Fruit fly (Drosophila melanogaster) whole organism, embryonic: Measurements from ENCODE around the gene miple2.

ENCODE experiments used
- CG10147 ChIP-seq: fragments of 200-800 bp; sonication (Bioruptor generic); optimal IDR thresholded peaks from 2 replicates; lab custom pipeline; 2019; ENCODE audit warnings: missing biosample characterization, mild to moderate bottlenecking, missing genetic modification characterization, moderate library complexity
- CG12659 ChIP-seq: fragments of 200-800 bp; sonication (Bioruptor generic); optimal IDR thresholded peaks from 3 replicates; lab custom pipeline; 2017; ENCODE audit warnings: mild to moderate bottlenecking, missing biosample characterization, missing genetic modification reagents, missing genetic modification characterization
- CG15073 ChIP-seq: fragments of 200-800 bp; sonication (Bioruptor generic); optimal IDR thresholded peaks from 2 replicates; lab custom pipeline; 2016; ENCODE audit warnings: missing biosample characterization, missing genetic modification characterization
- CG16813 ChIP-seq: fragments of 200-800 bp; sonication (Bioruptor generic); IDR thresholded peaks from 3 replicates; pipeline ENCODE4 v1.3.6; 2022; ENCODE audit warnings: missing biosample characterization, missing genetic modification characterization; ENCODE audit not compliant: partially characterized antibody
- CG16815 ChIP-seq: fragments of 200-800 bp; sonication (Bioruptor generic); optimal IDR thresholded peaks from 3 replicates; lab custom pipeline; 2017; ENCODE audit warnings: missing biosample characterization, mild to moderate bottlenecking, missing genetic modification characterization
- CG17612 ChIP-seq: fragments of 200-800 bp; sonication (Bioruptor generic); IDR thresholded peaks from 2 replicates; pipeline ENCODE4 v1.3.6; 2022; ENCODE audit warnings: missing biosample characterization, missing genetic modification characterization
- CG1792 ChIP-seq: fragments of 200-800 bp; sonication (Bioruptor generic); optimal IDR thresholded peaks from 2 replicates; lab custom pipeline; 2016; ENCODE audit warnings: missing biosample characterization, missing genetic modification characterization
- CG18011 ChIP-seq: fragments of 200-800 bp; sonication (Bioruptor generic); optimal IDR thresholded peaks from 2 replicates; lab custom pipeline; 2017; ENCODE audit warnings: missing biosample characterization, missing genetic modification characterization, mild to moderate bottlenecking, moderate library complexity, missing genotype
- CG2116 ChIP-seq: fragments of 200-800 bp; sonication (Bioruptor generic); optimal IDR thresholded peaks from 3 replicates; lab custom pipeline; 2018; ENCODE audit warnings: missing biosample characterization, mild to moderate bottlenecking, missing genetic modification characterization
- CG2199 ChIP-seq: fragments of 200-800 bp; sonication (Bioruptor generic); IDR thresholded peaks from 3 replicates; pipeline ENCODE4 v1.3.6; 2022; ENCODE audit warnings: missing biosample characterization, missing genetic modification characterization
- CG2875 ChIP-seq: fragments of 200-800 bp; sonication (Bioruptor generic); optimal IDR thresholded peaks from 2 replicates; lab custom pipeline; 2017; ENCODE audit warnings: missing biosample characterization, mild to moderate bottlenecking, missing genetic modification characterization, missing genetic modification reagents
- CG3065 ChIP-seq: fragments of 200-800 bp; sonication (Bioruptor generic); optimal IDR thresholded peaks from 2 replicates; lab custom pipeline; 2016; ENCODE audit warnings: missing biosample characterization, missing genetic modification characterization
- CG31388 ChIP-seq: fragments of 200-800 bp; sonication (Bioruptor generic); optimal IDR thresholded peaks from 2 replicates; lab custom pipeline; 2016; ENCODE audit warnings: missing biosample characterization, missing genetic modification characterization
- CG34376 ChIP-seq: fragments of 200-800 bp; sonication (Bioruptor generic); optimal IDR thresholded peaks from 2 replicates; lab custom pipeline; 2018; ENCODE audit warnings: missing biosample characterization, mild to moderate bottlenecking, missing genetic modification characterization
- CG4617 ChIP-seq: fragments of 200-800 bp; sonication (Bioruptor generic); optimal IDR thresholded peaks from 3 replicates; lab custom pipeline; 2016; ENCODE audit warnings: missing biosample characterization, missing genetic modification characterization, borderline replicate concordance
- CG7928 ChIP-seq: fragments of 200-800 bp; sonication (Bioruptor generic); optimal IDR thresholded peaks from 2 replicates; lab custom pipeline; 2017; ENCODE audit warnings: missing biosample characterization, mild to moderate bottlenecking, missing genetic modification characterization
- CG8290 ChIP-seq, 3 experiments: fragments of 200-800 bp; sonication (Bioruptor generic); optimal IDR thresholded peaks; 2 replicates each; lab custom pipeline; 2016 to 2019; ENCODE audit warnings: missing biosample characterization in 3 of 3, missing genetic modification characterization in 3 of 3, mild to moderate bottlenecking in 2 of 3, moderate library complexity in 1 of 3
- CG9727 ChIP-seq: fragments of 200-800 bp; sonication (Bioruptor generic); optimal IDR thresholded peaks from 3 replicates; lab custom pipeline; 2017; ENCODE audit warnings: missing biosample characterization, mild to moderate bottlenecking, missing genetic modification characterization
- Dek ChIP-seq: fragments of 200-800 bp; sonication (Bioruptor generic); optimal IDR thresholded peaks from 3 replicates; lab custom pipeline; 2019; ENCODE audit warnings: missing biosample characterization, mild to moderate bottlenecking, missing genetic modification characterization, moderate library complexity
- Doc2 ChIP-seq: fragments of 200-800 bp; sonication (Bioruptor generic); IDR thresholded peaks from 2 replicates; pipeline ENCODE4 v1.3.6; 2022; ENCODE audit warnings: missing biosample characterization, missing genetic modification characterization
- Doc3 ChIP-seq: fragments of 200-800 bp; sonication (Bioruptor generic); IDR thresholded peaks from 3 replicates; pipeline ENCODE4 v1.3.6; 2022; ENCODE audit warnings: missing biosample characterization, missing genetic modification characterization; ENCODE audit not compliant: partially characterized antibody
- E2f1 ChIP-seq: fragments of 200-800 bp; sonication (Bioruptor generic); IDR thresholded peaks from 2 replicates; pipeline ENCODE4 v1.3.6; 2022; ENCODE audit warnings: missing biosample characterization, missing genetic modification characterization
- E2f2 ChIP-seq: fragments of 200-800 bp; sonication (Bioruptor generic); IDR thresholded peaks from 2 replicates; pipeline ENCODE4 v1.3.6; 2022; ENCODE audit warnings: missing biosample characterization, missing genetic modification characterization
- Sin3A ChIP-seq: fragments of >200 bp; optimal IDR thresholded peaks from 2 replicates; lab custom pipeline; 2018
- Tbp ChIP-seq: fragments of >200 bp; optimal IDR thresholded peaks from 2 replicates; lab custom pipeline; 2018; ENCODE audit warnings: missing biosample characterization, missing genetic modification characterization
- ab ChIP-seq: fragments of 200-800 bp; sonication (Bioruptor generic); optimal IDR thresholded peaks from 2 replicates; lab custom pipeline; 2016; ENCODE audit warnings: missing biosample characterization, missing genetic modification characterization
- aop ChIP-seq: fragments of 200-800 bp; sonication (Bioruptor generic); IDR thresholded peaks from 2 replicates; pipeline ENCODE4 v1.3.6; 2022; ENCODE audit warnings: missing biosample characterization, missing genetic modification characterization
- crol ChIP-seq: fragments of 200-800 bp; sonication (Bioruptor generic); IDR thresholded peaks from 2 replicates; pipeline ENCODE4 v1.3.6; 2022; ENCODE audit warnings: missing biosample characterization, missing genetic modification characterization
- dpn ChIP-seq, 2 experiments: fragments of 200-800 bp; sonication (Bioruptor generic); optimal IDR thresholded peaks; 3 replicates each; lab custom pipeline; 2016; ENCODE audit warnings: missing biosample characterization in 2 of 2, missing genetic modification characterization in 2 of 2
- dysf ChIP-seq: fragments of 200-800 bp; sonication (Bioruptor generic); IDR thresholded peaks from 3 replicates; pipeline ENCODE4 v1.3.6; 2022; ENCODE audit warnings: missing biosample characterization, missing genetic modification characterization
- fd102C ChIP-seq: fragments of 200-800 bp; sonication (Bioruptor generic); optimal IDR thresholded peaks from 2 replicates; lab custom pipeline; 2018; ENCODE audit warnings: missing biosample characterization, mild to moderate bottlenecking, missing genetic modification characterization, moderate library complexity
- gfzf ChIP-seq: fragments of 200-800 bp; sonication (Bioruptor generic); optimal IDR thresholded peaks from 2 replicates; lab custom pipeline; 2016; ENCODE audit warnings: missing biosample characterization, mild to moderate bottlenecking, missing genetic modification characterization, moderate library complexity
- hb ChIP-seq: fragments of 200-800 bp; sonication (Bioruptor generic); IDR thresholded peaks from 3 replicates; pipeline ENCODE4 v1.3.6; 2022; ENCODE audit warnings: missing biosample characterization, missing genetic modification characterization; ENCODE audit not compliant: partially characterized antibody
- lab ChIP-seq: fragments of 200-800 bp; sonication (Bioruptor generic); optimal IDR thresholded peaks from 3 replicates; lab custom pipeline; 2017; ENCODE audit warnings: missing biosample characterization, missing genetic modification characterization, mild to moderate bottlenecking, moderate library complexity, missing genetic modification reagents
- lbe ChIP-seq: fragments of 200-800 bp; sonication (Bioruptor generic); optimal IDR thresholded peaks from 2 replicates; lab custom pipeline; 2016; ENCODE audit warnings: missing biosample characterization, mild to moderate bottlenecking, missing genetic modification characterization
- maf-S ChIP-seq: fragments of 200-800 bp; sonication (Bioruptor generic); optimal IDR thresholded peaks from 2 replicates; lab custom pipeline; 2016; ENCODE audit warnings: missing biosample characterization, missing genetic modification characterization
- mam ChIP-seq: fragments of 200-800 bp; sonication (Bioruptor generic); optimal IDR thresholded peaks from 3 replicates; lab custom pipeline; 2016; ENCODE audit warnings: missing biosample characterization, missing genetic modification characterization
- nerfin-1 ChIP-seq: fragments of 200-800 bp; sonication (Bioruptor generic); optimal IDR thresholded peaks from 3 replicates; lab custom pipeline; 2019; ENCODE audit warnings: missing biosample characterization, mild to moderate bottlenecking, missing genetic modification characterization, moderate library complexity
- nerfin-2 ChIP-seq: fragments of 200-800 bp; sonication (Bioruptor generic); IDR thresholded peaks from 2 replicates; pipeline ENCODE4 v1.3.6; 2022; ENCODE audit warnings: missing biosample characterization, missing genetic modification characterization; ENCODE audit not compliant: partially characterized antibody
- odd ChIP-seq: fragments of 200-800 bp; sonication (Bioruptor generic); optimal IDR thresholded peaks from 2 replicates; lab custom pipeline; 2017; ENCODE audit warnings: missing biosample characterization, mild to moderate bottlenecking, missing genetic modification characterization
- rib ChIP-seq: fragments of 200-800 bp; sonication (Bioruptor generic); IDR thresholded peaks from 2 replicates; pipeline ENCODE4 v1.3.6; 2022; ENCODE audit warnings: missing biosample characterization, missing genetic modification characterization
- sim ChIP-seq: fragments of 200-800 bp; sonication (Bioruptor generic); IDR thresholded peaks from 2 replicates; pipeline ENCODE4 v1.3.6; 2022; ENCODE audit warnings: missing biosample characterization, missing genetic modification characterization
- slp2 ChIP-seq: fragments of 200-800 bp; sonication (Bioruptor generic); optimal IDR thresholded peaks from 2 replicates; lab custom pipeline; 2016; ENCODE audit warnings: missing biosample characterization, missing genetic modification characterization
- so ChIP-seq: fragments of 200-800 bp; sonication (Bioruptor generic); IDR thresholded peaks from 3 replicates; pipeline ENCODE4 v1.3.6; 2022; ENCODE audit warnings: missing biosample characterization, missing genetic modification characterization
- sqz ChIP-seq: fragments of 200-800 bp; sonication (Bioruptor generic); optimal IDR thresholded peaks from 3 replicates; lab custom pipeline; 2018; ENCODE audit warnings: missing biosample characterization, mild to moderate bottlenecking, missing genetic modification characterization
- sug ChIP-seq: fragments of 200-800 bp; optimal IDR thresholded peaks from 2 replicates; lab custom pipeline; 2019; ENCODE audit warnings: missing biosample characterization, mild to moderate bottlenecking, missing genetic modification characterization, moderate library complexity
- tin ChIP-seq: fragments of 200-800 bp; sonication (Bioruptor generic); optimal IDR thresholded peaks from 3 replicates; lab custom pipeline; 2016; ENCODE audit warnings: missing biosample characterization, missing genetic modification characterization
- unpg ChIP-seq: fragments of 200-800 bp; sonication (Bioruptor generic); optimal IDR thresholded peaks from 3 replicates; lab custom pipeline; 2018; ENCODE audit warnings: missing biosample characterization, mild to moderate bottlenecking, missing genetic modification characterization, moderate library complexity

miple2 gene

dm6 chr3L:257618-258475 is 13.2 kb upstream of the miple2 start, which contains the start of the genes DIP2 and wac (continued):
- peak; percentile 36; the same call in 1 of the 2 replicates for TF ChIP-seq CG17612 (GFP tag; lab: Robert Waterston, UW)
- TF ChIP-seq CG3065, result peak; percentile 64
- peak; percentile 64 for TF ChIP-seq maf-S (GFP tag; lab: Kevin White, UChicago)
- peak; percentile 94 for TF ChIP-seq CG2116
- TF ChIP-seq CG9727, result peak; percentile 56
- TF ChIP-seq CG1792, result peak; percentile 69
- peak; percentile 89 for TF ChIP-seq gfzf (GFP tag; lab: Kevin White, UChicago)
- TF ChIP-seq sim, result no peak
- peak; percentile 88 for TF ChIP-seq E2f2 (GFP tag; lab: Robert Waterston, UW)
- TF ChIP-seq hb, result peak; percentile 76; the same call in 2 of the 3 replicates
- no peak for TF ChIP-seq crol
- peak; percentile 69 for TF ChIP-seq lbe (GFP tag; lab: Kevin White, UChicago)
- peak; percentile 74 for TF ChIP-seq sug (tag; lab: Kevin White, UChicago)
- TF ChIP-seq Doc3 (GFP tag; lab: Robert Waterston, UW), result peak; percentile 86
- peak; percentile 88 for TF ChIP-seq CG16813 (GFP tag; lab: Robert Waterston, UW)
- TF ChIP-seq ab (GFP tag; lab: Kevin White, UChicago), result peak; percentile 86
- peak; percentile 93 for TF ChIP-seq mam (GFP tag; lab: Kevin White, UChicago)
- TF ChIP-seq slp2 (GFP tag; lab: Kevin White, UChicago), result peak; percentile 68
- TF ChIP-seq E2f1 (GFP tag; lab: Robert Waterston, UW), result no peak; the same call in none of the 2 replicates
- TF ChIP-seq CG7928, result peak; percentile 95
- TF ChIP-seq CG12659 (GFP tag; lab: Kevin White, UChicago), result peak; percentile 94
- peak; percentile 71 for TF ChIP-seq CG18011 (GFP tag; lab: Kevin White, UChicago)
- no peak for TF ChIP-seq sqz
- peak; percentile 86 for TF ChIP-seq tin (GFP tag; lab: Kevin White, UChicago)
- peak; percentile 60 for TF ChIP-seq CG8290 (GFP tag; optimal IDR thresholded peaks at IDR 0.05; lab: Kevin White, UChicago)
- peak; percentile 27 to 90 for TF ChIP-seq CG8290 (tag; optimal IDR thresholded peaks at IDR 0.05; lab: Kevin White, UChicago)
- TF ChIP-seq CG10147 (GFP tag; lab: Kevin White, UChicago), result peak; percentile 28
- peak; percentile 63 for TF ChIP-seq CG4617
- no peak for TF ChIP-seq CG15073 (GFP tag; lab: Kevin White, UChicago)
- peak; percentile 58 for TF ChIP-seq nerfin-2 (GFP tag; lab: Robert Waterston, UW)
- peak; percentile 89 for TF ChIP-seq Sin3A (lab: Kevin White, UChicago)
- peak; percentile 84 for TF ChIP-seq CG34376
- peak; percentile 51 for TF ChIP-seq CG2875 (GFP tag; lab: Kevin White, UChicago)
- TF ChIP-seq aop (GFP tag; lab: Robert Waterston, UW), result no peak
- no peak for TF ChIP-seq rib (GFP tag; lab: Robert Waterston, UW)
- TF ChIP-seq fd102C, result peak; percentile 31
- TF ChIP-seq Tbp (GFP tag; lab: Kevin White, UChicago), result no peak
- TF ChIP-seq Doc2 (GFP tag; lab: Robert Waterston, UW), result no peak
- TF ChIP-seq dysf (GFP tag; lab: Robert Waterston, UW), result peak; percentile 71
- no peak for TF ChIP-seq CG31388 (GFP tag; lab: Kevin White, UChicago)
- peak; percentile 54 for TF ChIP-seq nerfin-1 (tag; lab: Kevin White, UChicago)
- TF ChIP-seq so (GFP tag; lab: Robert Waterston, UW), result peak; percentile 73; the same call in 2 of the 3 replicates
- TF ChIP-seq lab (GFP tag; lab: Kevin White, UChicago), result no peak
- TF ChIP-seq Dek, result no peak
- peak; percentile 75; the same call in 2 of the 3 replicates for TF ChIP-seq CG2199 (GFP tag; lab: Robert Waterston, UW)
- peak; percentile 72 to 90 for TF ChIP-seq dpn (GFP tag; optimal IDR thresholded peaks at IDR 0.05; lab: Kevin White, UChicago)
- peak; percentile 55 for TF ChIP-seq unpg (GFP tag; lab: Kevin White, UChicago)
- TF ChIP-seq CG16815, result peak; percentile 29
- TF ChIP-seq odd, result peak; percentile 51
